Worm (Caenorhabditis elegans): Measurements from ENCODE around the gene zip-3.

The zip-3 gene

DNA sequence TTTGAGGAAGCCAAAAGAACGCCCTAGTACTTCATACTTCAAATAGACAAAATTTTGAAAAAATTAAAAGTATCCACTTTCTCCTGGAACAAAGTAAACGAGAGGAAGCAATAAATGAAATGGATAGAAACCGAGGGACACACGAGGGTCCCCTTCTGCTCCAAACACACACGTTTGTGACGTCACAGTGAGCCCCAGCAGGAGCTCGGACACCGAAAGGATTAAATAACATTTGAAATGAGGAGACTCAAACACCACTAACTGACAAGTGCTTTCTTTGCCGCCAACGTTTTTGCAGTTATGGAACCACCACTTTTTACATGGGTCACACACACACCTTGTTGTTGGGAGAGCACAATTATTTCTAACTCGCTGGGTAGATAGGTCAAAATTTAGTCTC lies 53.8 kb downstream of the zip-3 start:
- peak; percentile 25 for TF ChIP-seq ceh-34 (tag; optimal IDR thresholded peaks at IDR 0.05)
- no peak for TF ChIP-seq hlh-8 (tag; optimal IDR thresholded peaks at IDR 0.05)

DNA sequence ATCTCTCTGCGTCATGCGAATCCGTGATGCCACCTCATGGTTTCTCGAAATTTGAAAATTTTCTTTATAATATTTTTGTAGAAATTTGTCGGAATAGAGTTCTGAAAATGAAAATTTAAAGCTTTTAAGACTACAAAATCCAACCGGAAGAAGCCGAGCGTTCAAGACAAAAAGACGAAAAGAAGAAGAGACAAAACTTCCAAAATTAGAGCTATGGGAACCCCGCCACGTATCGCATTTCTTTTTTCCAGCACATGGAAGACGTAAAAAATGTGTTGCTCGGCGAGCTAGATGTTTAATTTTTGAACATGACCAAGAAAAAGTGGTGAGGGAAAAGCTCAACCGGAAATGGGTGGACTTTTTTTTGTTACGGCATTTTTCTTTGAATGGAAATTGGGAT lies 55.2 kb downstream of the zip-3 start, which contains the start of gene W02B8.1:
Gene W02B8.1 (minus strand): TSS at position 101 of the 400 bp plus-strand sequence.
- no peak for TF ChIP-seq F13H6.1 (tag; optimal IDR thresholded peaks at IDR 0.05)
- no peak for TF ChIP-seq dve-1 (tag; optimal IDR thresholded peaks at IDR 0.05)
- TF ChIP-seq ceh-45 (GFP tag; IDR thresholded peaks at IDR 0.05): no peak
- TF ChIP-seq npax-4 (tag; optimal IDR thresholded peaks at IDR 0.05): no peak
- no peak for TF ChIP-seq fkh-10 (GFP tag; optimal IDR thresholded peaks at IDR 0.05)
- no peak for TF ChIP-seq nhr-232 (tag; optimal IDR thresholded peaks at IDR 0.05)
- no peak for TF ChIP-seq hlh-13 (GFP tag; optimal IDR thresholded peaks at IDR 0.05)
- TF ChIP-seq gmeb-2 (tag; optimal IDR thresholded peaks at IDR 0.05): no peak
- no peak for TF ChIP-seq tbx-7 (tag; optimal IDR thresholded peaks at IDR 0.05)
- TF ChIP-seq pqm-1 (tag; optimal IDR thresholded peaks at IDR 0.05): no peak
- no peak for TF ChIP-seq ceh-14 (tag; optimal IDR thresholded peaks at IDR 0.05)
- TF ChIP-seq C38D4.7 (GFP tag; optimal IDR thresholded peaks at IDR 0.05): no peak
- TF ChIP-seq C08G9.2 (tag; optimal IDR thresholded peaks at IDR 0.05): no peak

Data from whole organism, late embryonic.